Fruit fly (Drosophila melanogaster) whole organism, embryonic: ENCODE results near the gene CG7406.
A peak's percentile ranks its signal among the peaks of the same experiment; 100 is the strongest.

Experiments
- ATbp ChIP-seq: fragments of 200-800 bp; sonication (Bioruptor generic); optimal IDR thresholded peaks from 2 replicates; lab custom pipeline; 2017; ENCODE audit warnings: missing biosample characterization, mild to moderate bottlenecking, missing genetic modification characterization, missing genetic modification reagents
- Bdp1 ChIP-seq: fragments of 200-800 bp; sonication (Bioruptor generic); optimal IDR thresholded peaks from 3 replicates; lab custom pipeline; 2016; ENCODE audit warnings: missing biosample characterization, missing genetic modification characterization
- CG10267 ChIP-seq: fragments of 200-800 bp; sonication (Bioruptor generic); optimal IDR thresholded peaks from 2 replicates; lab custom pipeline; 2018; ENCODE audit warnings: missing biosample characterization, mild to moderate bottlenecking, missing genetic modification characterization, moderate library complexity
- CG10431 ChIP-seq: fragments of 200-800 bp; sonication (Bioruptor generic); optimal IDR thresholded peaks from 3 replicates; lab custom pipeline; 2018; ENCODE audit warnings: missing biosample characterization, mild to moderate bottlenecking, missing genetic modification characterization
- CG10959 ChIP-seq: fragments of 200-800 bp; sonication (Bioruptor generic); IDR thresholded peaks from 2 replicates; pipeline ENCODE4 v1.3.6; 2022; ENCODE audit warnings: missing biosample characterization, missing genetic modification characterization
- CG11456 ChIP-seq: fragments of 200-800 bp; sonication (Bioruptor generic); IDR thresholded peaks from 3 replicates; pipeline ENCODE4 v1.3.6; 2022; ENCODE audit warnings: missing biosample characterization, missing genetic modification characterization
- CG13624 ChIP-seq: fragments of 200-800 bp; sonication (Bioruptor generic); optimal IDR thresholded peaks from 2 replicates; lab custom pipeline; 2016; ENCODE audit warnings: missing biosample characterization, missing genetic modification characterization
- CG14965 ChIP-seq: fragments of 200-800 bp; sonication (Bioruptor generic); optimal IDR thresholded peaks from 2 replicates; lab custom pipeline; 2016; ENCODE audit warnings: missing biosample characterization, missing genetic modification characterization, borderline replicate concordance
- CG15514 ChIP-seq: fragments of 200-800 bp; sonication (Bioruptor generic); optimal IDR thresholded peaks from 3 replicates; lab custom pipeline; 2017; ENCODE audit warnings: missing biosample characterization, missing genetic modification characterization, mild to moderate bottlenecking, moderate library complexity, missing genetic modification reagents
- CG1603 ChIP-seq: fragments of 200-800 bp; sonication (Bioruptor generic); optimal IDR thresholded peaks from 2 replicates; lab custom pipeline; 2019; ENCODE audit warnings: missing biosample characterization, mild to moderate bottlenecking, missing genetic modification characterization, moderate library complexity
- CG17361 ChIP-seq: fragments of 200-800 bp; sonication (Bioruptor generic); IDR thresholded peaks from 3 replicates; pipeline ENCODE4 v1.3.6; 2022; ENCODE audit warnings: missing biosample characterization, missing genetic modification characterization
- CG17612 ChIP-seq: fragments of 200-800 bp; sonication (Bioruptor generic); IDR thresholded peaks from 2 replicates; pipeline ENCODE4 v1.3.6; 2022; ENCODE audit warnings: missing biosample characterization, missing genetic modification characterization
- CG3281 ChIP-seq: fragments of 200-800 bp; sonication (Bioruptor generic); optimal IDR thresholded peaks from 3 replicates; lab custom pipeline; 2017; ENCODE audit warnings: missing biosample characterization, mild to moderate bottlenecking, missing genetic modification characterization
- CG4328 ChIP-seq: fragments of 200-800 bp; sonication (Bioruptor generic); optimal IDR thresholded peaks from 3 replicates; lab custom pipeline; 2017; ENCODE audit warnings: missing biosample characterization, missing genetic modification reagents, missing genetic modification characterization
- CG5180 ChIP-seq: fragments of 200-800 bp; sonication (Bioruptor generic); optimal IDR thresholded peaks from 3 replicates; lab custom pipeline; 2017; ENCODE audit warnings: missing biosample characterization, missing genetic modification characterization, mild to moderate bottlenecking, moderate library complexity, missing genetic modification reagents
- CG7271 ChIP-seq: fragments of 200-800 bp; sonication (Bioruptor generic); optimal IDR thresholded peaks from 2 replicates; lab custom pipeline; 2018; ENCODE audit warnings: missing biosample characterization, mild to moderate bottlenecking, missing genetic modification characterization, moderate library complexity
- CG7357 ChIP-seq: fragments of 200-800 bp; sonication (Bioruptor generic); IDR thresholded peaks from 3 replicates; pipeline ENCODE4 v1.3.6; 2022; ENCODE audit warnings: missing biosample characterization, missing genetic modification characterization
- CG8290 ChIP-seq, 3 experiments: fragments of 200-800 bp; sonication (Bioruptor generic); optimal IDR thresholded peaks; 2 replicates each; lab custom pipeline; 2016 to 2019; ENCODE audit warnings: missing biosample characterization in 3 of 3, missing genetic modification characterization in 3 of 3, mild to moderate bottlenecking in 2 of 3, moderate library complexity in 1 of 3
- CG9797 ChIP-seq: fragments of 200-800 bp; sonication (Bioruptor generic); optimal IDR thresholded peaks from 3 replicates; lab custom pipeline; 2018; ENCODE audit warnings: missing biosample characterization, mild to moderate bottlenecking, missing genetic modification characterization
- CTCF ChIP-seq: fragments of 200-800 bp; sonication (Bioruptor generic); optimal IDR thresholded peaks from 2 replicates; lab custom pipeline; 2017; ENCODE audit warnings: missing biosample characterization, mild to moderate bottlenecking, missing genetic modification characterization, moderate library complexity
- Deaf1 ChIP-seq: fragments of 200-800 bp; optimal IDR thresholded peaks from 3 replicates; lab custom pipeline; 2019; ENCODE audit warnings: missing biosample characterization, mild to moderate bottlenecking, missing genetic modification characterization, moderate library complexity
- Ets65A ChIP-seq: fragments of 200-800 bp; sonication (Bioruptor generic); peaks from one replicate; lab custom pipeline; 2016; ENCODE audit warnings: missing biosample characterization, missing genetic modification characterization
- Gsc ChIP-seq: fragments of 200-800 bp; sonication (Bioruptor generic); IDR thresholded peaks from 2 replicates; pipeline ENCODE4 v1.3.6; 2022; ENCODE audit warnings: missing biosample characterization, missing genetic modification characterization
- HLHmδ ChIP-seq: fragments of 200-800 bp; sonication (Bioruptor generic); optimal IDR thresholded peaks from 2 replicates; lab custom pipeline; 2018; ENCODE audit warnings: missing biosample characterization, mild to moderate bottlenecking, missing genetic modification characterization, moderate library complexity
- HmgD ChIP-seq: fragments of 200-800 bp; sonication (Bioruptor generic); optimal IDR thresholded peaks from 3 replicates; lab custom pipeline; 2016; ENCODE audit warnings: missing biosample characterization, missing genetic modification characterization
- Hr78 ChIP-seq, 2 experiments: fragments of 200-800 bp in 1 of 2; fragments of >200 bp in 1 of 2; sonication (Bioruptor generic) in 1 of 2; optimal IDR thresholded peaks; 2 replicates each; lab custom pipeline; 2017 to 2019; ENCODE audit warnings: missing biosample characterization in 2 of 2, missing genetic modification characterization in 2 of 2, mild to moderate bottlenecking in 1 of 2, moderate library complexity in 1 of 2
- MTF-1 ChIP-seq: fragments of 200-800 bp; sonication (Bioruptor generic); optimal IDR thresholded peaks from 2 replicates; lab custom pipeline; 2018; ENCODE audit warnings: missing biosample characterization, mild to moderate bottlenecking, missing genetic modification characterization, borderline replicate concordance
- Med ChIP-seq: fragments of 200-800 bp; sonication (Bioruptor generic); peaks from one replicate; lab custom pipeline; 2016; ENCODE audit warnings: missing biosample characterization, missing genetic modification characterization, mild to moderate bottlenecking, inconsistent platforms, moderate library complexity
- Meics ChIP-seq: fragments of 200-800 bp; sonication (Bioruptor generic); optimal IDR thresholded peaks from 2 replicates; lab custom pipeline; 2017; ENCODE audit warnings: missing biosample characterization, mild to moderate bottlenecking, missing genetic modification characterization
- Nf-YB ChIP-seq: fragments of 200-800 bp; sonication (Bioruptor generic); optimal IDR thresholded peaks from 3 replicates; lab custom pipeline; 2019; ENCODE audit warnings: missing biosample characterization, mild to moderate bottlenecking, missing genetic modification characterization, moderate library complexity
- Pdp1 ChIP-seq, 2 experiments: fragments of 200-800 bp; sonication (Bioruptor generic); optimal IDR thresholded peaks; 3 replicates each; lab custom pipeline; 2016; ENCODE audit warnings: missing biosample characterization in 2 of 2, missing genetic modification characterization in 2 of 2, mild to moderate bottlenecking in 1 of 2, moderate library complexity in 1 of 2
- Six4 ChIP-seq: fragments of 200-800 bp; sonication (Bioruptor generic); optimal IDR thresholded peaks from 2 replicates; lab custom pipeline; 2016; ENCODE audit warnings: missing biosample characterization, missing genetic modification characterization
- Sry-β ChIP-seq: fragments of 200-800 bp; sonication (Bioruptor generic); optimal IDR thresholded peaks from 2 replicates; lab custom pipeline; 2018; ENCODE audit warnings: missing biosample characterization, mild to moderate bottlenecking, missing genetic modification characterization, moderate library complexity
- Ssrp ChIP-seq: fragments of 200-800 bp; sonication (Bioruptor generic); optimal IDR thresholded peaks from 2 replicates; lab custom pipeline; 2018; ENCODE audit warnings: missing biosample characterization, mild to moderate bottlenecking, missing genetic modification characterization, moderate library complexity
- Xrp1 ChIP-seq: fragments of 200-800 bp; sonication (Bioruptor generic); IDR thresholded peaks from 2 replicates; pipeline ENCODE4 v1.3.6; 2022; ENCODE audit warnings: missing biosample characterization, missing genetic modification characterization
- ab ChIP-seq: fragments of 200-800 bp; sonication (Bioruptor generic); optimal IDR thresholded peaks from 2 replicates; lab custom pipeline; 2016; ENCODE audit warnings: missing biosample characterization, missing genetic modification characterization
- abd-A ChIP-seq: fragments of 200-800 bp; sonication (Bioruptor generic); optimal IDR thresholded peaks from 3 replicates; lab custom pipeline; 2019; ENCODE audit warnings: missing biosample characterization, mild to moderate bottlenecking, missing genetic modification characterization, moderate library complexity
- br ChIP-seq: fragments of >200 bp; optimal IDR thresholded peaks from 2 replicates; lab custom pipeline; 2017
- btn ChIP-seq: fragments of 200-800 bp; sonication (Bioruptor generic); optimal IDR thresholded peaks from 2 replicates; lab custom pipeline; 2016; ENCODE audit warnings: missing biosample characterization, missing genetic modification characterization
- chif ChIP-seq, 2 experiments: fragments of 200-800 bp; sonication (Bioruptor generic); optimal IDR thresholded peaks; 3 replicates each; lab custom pipeline; 2016; ENCODE audit warnings: missing biosample characterization in 2 of 2, missing genetic modification characterization in 2 of 2
- dimm ChIP-seq: fragments of 200-800 bp; sonication (Bioruptor generic); IDR thresholded peaks from 2 replicates; pipeline ENCODE4 v1.3.6; 2022; ENCODE audit warnings: missing biosample characterization, missing genetic modification characterization
- fu2 ChIP-seq: fragments of 200-800 bp; sonication (Bioruptor generic); optimal IDR thresholded peaks from 2 replicates; lab custom pipeline; 2016; ENCODE audit warnings: missing biosample characterization, missing genetic modification characterization
- gfzf ChIP-seq: fragments of 200-800 bp; sonication (Bioruptor generic); optimal IDR thresholded peaks from 2 replicates; lab custom pipeline; 2016; ENCODE audit warnings: missing biosample characterization, mild to moderate bottlenecking, missing genetic modification characterization, moderate library complexity
- gsb ChIP-seq: fragments of 200-800 bp; sonication (Bioruptor generic); IDR thresholded peaks from 2 replicates; pipeline ENCODE4 v1.3.6; 2022; ENCODE audit warnings: missing biosample characterization, missing genetic modification characterization
- pita ChIP-seq: fragments of 200-800 bp; sonication (Bioruptor generic); optimal IDR thresholded peaks from 2 replicates; lab custom pipeline; 2017; ENCODE audit warnings: missing biosample characterization, mild to moderate bottlenecking, missing genetic modification characterization
- slp2 ChIP-seq: fragments of 200-800 bp; sonication (Bioruptor generic); optimal IDR thresholded peaks from 2 replicates; lab custom pipeline; 2016; ENCODE audit warnings: missing biosample characterization, missing genetic modification characterization

Gene CG7406

dm6 chrX:19028584-19028983, 48.9 kb upstream of the CG7406 start (continued):
- TF ChIP-seq CG7271 (tag; lab: Kevin White, UChicago) = no peak
- TF ChIP-seq CG5180 (GFP tag; lab: Kevin White, UChicago) = peak; percentile 99
- no peak for TF ChIP-seq dimm (GFP tag; lab: Robert Waterston, UW)
- TF ChIP-seq HmgD (GFP tag; lab: Kevin White, UChicago) = no peak
- no peak for TF ChIP-seq Six4 (GFP tag; lab: Kevin White, UChicago)
- no peak for TF ChIP-seq Gsc (GFP tag; lab: Robert Waterston, UW)
- TF ChIP-seq pita (GFP tag; lab: Kevin White, UChicago) = peak; percentile 75
- TF ChIP-seq CG10431 (GFP tag; lab: Kevin White, UChicago) = no peak
- TF ChIP-seq CG10959 = no peak
- no peak for TF ChIP-seq CG3281
- no peak for TF ChIP-seq Meics (GFP tag; lab: Kevin White, UChicago)
- TF ChIP-seq CG10267 (tag; lab: Kevin White, UChicago) = no peak
- TF ChIP-seq CTCF (GFP tag; lab: Kevin White, UChicago) = peak; percentile 61
- no peak for TF ChIP-seq CG13624 (GFP tag; lab: Kevin White, UChicago)
- TF ChIP-seq, all 482 proteins: peak for 11

DNA sequence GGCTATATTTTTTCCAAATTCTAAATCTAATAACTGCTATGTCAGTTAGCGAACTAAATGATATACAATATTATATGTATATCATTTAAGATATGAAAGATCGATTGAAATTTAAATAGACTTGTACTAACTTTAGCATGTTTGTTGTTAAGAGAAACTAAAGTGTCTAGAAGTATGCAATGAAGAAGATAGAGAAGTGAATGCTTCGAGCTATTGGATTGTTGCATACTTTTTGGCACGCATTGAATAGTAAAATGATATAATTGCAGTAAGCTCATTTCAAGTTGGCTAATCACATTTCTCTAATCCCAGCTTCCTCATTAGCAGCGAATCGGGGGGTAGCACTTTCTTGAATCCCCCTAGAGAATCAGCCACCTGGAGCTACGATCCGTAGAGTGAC, 43.8 kb upstream of the CG7406 start:
- TF ChIP-seq Xrp1 (no peak), CG10959 (no peak), CG8290 (GFP tag; optimal IDR thresholded peaks at IDR 0.05; lab: Kevin White, UChicago) (peak; percentile 74), CG8290 (tag; optimal IDR thresholded peaks at IDR 0.05; lab: Kevin White, UChicago) (peak in 1 of 2 experiments; percentile 73), btn (no peak), gsb (GFP tag; lab: Robert Waterston, UW) (no peak), Ets65A (GFP tag; lab: Kevin White, UChicago) (no peak), gfzf (no peak), Deaf1 (tag; lab: Kevin White, UChicago) (no peak), HLHmδ (GFP tag; lab: Kevin White, UChicago) (no peak), CG17612 (GFP tag; lab: Robert Waterston, UW) (peak; percentile 74), br (no peak), CG15514 (GFP tag; lab: Kevin White, UChicago) (no peak), MTF-1 (GFP tag; lab: Kevin White, UChicago) (no peak), CG17361 (no peak), CG9797 (GFP tag; lab: Kevin White, UChicago) (no peak)

dm6 chrX:19037137-19037536, 40.4 kb upstream of the CG7406 start:
- TF ChIP-seq CG17612 (GFP tag; lab: Robert Waterston, UW) (peak; percentile 70), CG8290 (GFP tag; optimal IDR thresholded peaks at IDR 0.05; lab: Kevin White, UChicago) (peak; percentile 64), CG8290 (tag; optimal IDR thresholded peaks at IDR 0.05; lab: Kevin White, UChicago) (peak in 1 of 2 experiments; percentile 73), CTCF (GFP tag; lab: Kevin White, UChicago) (no peak)

DNA sequence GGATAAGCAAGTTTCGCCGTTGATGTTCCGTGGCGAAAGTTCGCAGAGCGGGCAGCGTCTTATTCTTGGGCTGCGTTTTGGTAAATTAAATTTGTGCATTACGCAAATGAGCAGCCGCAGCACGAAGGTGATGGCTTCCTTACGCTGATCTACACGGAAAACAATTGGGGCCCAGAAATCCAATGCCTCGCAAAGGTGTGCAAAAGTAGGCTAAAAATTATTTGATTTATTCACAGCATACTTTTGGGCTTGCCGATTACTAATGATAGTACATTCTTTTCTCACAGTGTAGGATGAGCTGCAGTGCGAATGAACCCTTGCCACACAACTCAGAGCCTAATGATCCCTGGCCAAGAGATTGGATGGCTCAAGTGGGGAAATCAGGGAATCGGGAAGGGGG, 37.3 kb upstream of the CG7406 start:
- TF ChIP-seq ATbp (GFP tag; lab: Kevin White, UChicago) (no peak), Pdp1 (GFP tag; optimal IDR thresholded peaks at IDR 0.05; lab: Kevin White, UChicago) (no peak), CG8290 (GFP tag; optimal IDR thresholded peaks at IDR 0.05; lab: Kevin White, UChicago) (peak; percentile 66), CG8290 (tag; optimal IDR thresholded peaks at IDR 0.05; lab: Kevin White, UChicago) (peak; percentile 26 to 36), CG1603 (peak; percentile 15), Med (GFP tag; lab: Kevin White, UChicago) (peak; percentile 55), Bdp1 (no peak), slp2 (GFP tag; lab: Kevin White, UChicago) (no peak), CG7357 (GFP tag; lab: Robert Waterston, UW) (0 out of 3 replicates have a peak, but pooled peaks have one; percentile 5), CG10431 (GFP tag; lab: Kevin White, UChicago) (no peak), fu2 (no peak), CG14965 (GFP tag; lab: Kevin White, UChicago) (no peak), Sry-β (no peak), Ssrp (no peak), CG11456 (GFP tag; lab: Robert Waterston, UW) (0 out of 3 replicates have a peak, but pooled peaks have one; percentile 54), chif (GFP tag; optimal IDR thresholded peaks at IDR 0.05; lab: Kevin White, UChicago) (no peak), Hr78 (GFP tag; optimal IDR thresholded peaks at IDR 0.05; lab: Kevin White, UChicago) (no peak), Nf-YB (GFP tag; lab: Kevin White, UChicago) (no peak), abd-A (no peak), ab (GFP tag; lab: Kevin White, UChicago) (no peak), CG4328 (GFP tag; lab: Kevin White, UChicago) (no peak)
